Fruit fly (Drosophila melanogaster): Measurements from ENCODE around the gene CG15564.

CG15564 gene

dm6 chr3R:31218214-31218876 is 16.8 kb downstream of the CG15564 start:
- TF ChIP-seq CG17801 (GFP tag; optimal IDR thresholded peaks at IDR 0.05; ENCODE audit: partially characterized antibody): peak; percentile 12

dm6 chr3R:31215830-31216229 is 19.3 kb downstream of the CG15564 start, which contains the start of gene CG15561:
CG15561 (minus strand) TSS chr3R:31215942.
- peak; percentile 57 for TF ChIP-seq CG17801 (GFP tag; optimal IDR thresholded peaks at IDR 0.05; ENCODE audit: partially characterized antibody)

- TF ChIP-seq CG17801 (GFP tag; optimal IDR thresholded peaks at IDR 0.05; ENCODE audit: partially characterized antibody): peak; percentile 3
Observed at dm6 chr3R:31213227-31213626, 21.9 kb downstream of the CG15564 start, which contains the start of the genes Zwilch and CG1542. Zwilch (minus strand) TSS chr3R:31213376. CG1542 (plus strand) TSS chr3R:31213458.

- TF ChIP-seq CG17801 (GFP tag; optimal IDR thresholded peaks at IDR 0.05; ENCODE audit: partially characterized antibody): no peak
Observed at dm6 chr3R:31210630-31211029, 24.5 kb downstream of the CG15564 start, which contains the start of gene chp. chp (minus strand) TSS chr3R:31210730.

dm6 chr3R:31197142-31197994 is 37.8 kb downstream of the CG15564 start:
- TF ChIP-seq CG17801 (GFP tag; optimal IDR thresholded peaks at IDR 0.05; ENCODE audit: partially characterized antibody): no peak

DNA sequence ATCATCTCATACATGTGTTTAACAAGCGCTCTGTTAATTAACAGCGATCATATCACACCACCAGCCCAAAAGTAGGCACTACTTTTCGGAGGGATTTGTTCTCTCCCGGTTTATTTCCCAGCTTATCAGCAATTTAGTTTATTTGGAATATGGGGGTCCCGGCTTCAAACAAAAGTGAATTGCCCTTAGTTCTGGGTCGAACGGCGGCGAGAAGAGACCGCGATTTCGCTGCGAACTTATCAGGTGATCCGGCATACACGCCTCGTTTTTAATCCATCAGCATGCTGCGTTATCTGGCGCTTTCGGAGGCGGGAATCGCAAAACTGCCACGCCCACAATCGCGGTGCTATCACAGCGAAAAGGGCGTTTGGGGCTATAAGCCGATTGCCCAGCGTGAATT is 38.4 kb downstream of the CG15564 start, which contains the start of gene CG1544:
Gene CG1544 (plus strand): TSS at position 186 of the 400 bp plus-strand sequence.
- peak; percentile 31 for TF ChIP-seq CG17801 (GFP tag; optimal IDR thresholded peaks at IDR 0.05; ENCODE audit: partially characterized antibody)

- no peak for TF ChIP-seq CG17801 (GFP tag; optimal IDR thresholded peaks at IDR 0.05; ENCODE audit: partially characterized antibody)
Observed at dm6 chr3R:31195695-31196113, 39.5 kb downstream of the CG15564 start, which contains the start of gene mesh. mesh (minus strand) TSS chr3R:31195762.

- TF ChIP-seq CG17801 (GFP tag; optimal IDR thresholded peaks at IDR 0.05; ENCODE audit: partially characterized antibody): no peak
Observed at dm6 chr3R:31194627-31195026, 40.5 kb downstream of the CG15564 start.

- no peak for TF ChIP-seq CG17801 (GFP tag; optimal IDR thresholded peaks at IDR 0.05; ENCODE audit: partially characterized antibody)
Observed at dm6 chr3R:31193062-31193461, 42.1 kb downstream of the CG15564 start, which contains the start of gene bnk. bnk (plus strand) TSS chr3R:31193362.
